Worm (Caenorhabditis elegans) whole organism, L4 larva: ENCODE measurements around the gene trpp-3.

ENCODE experiments used
- Y48G9A.11 ChIP-seq: fragments of 200-800 bp; sonication (Bioruptor generic); IDR thresholded peaks from 2 replicates; pipeline ENCODE4 v1.3.6; 2022; ENCODE audit warnings: missing genetic modification reagents, missing genetic modification characterization, missing compliant biosample characterization
- ceh-82 ChIP-seq: sonication (generic microtip); optimal IDR thresholded peaks from 2 replicates; lab custom pipeline; 2017; ENCODE audit warnings: missing biosample characterization, missing genetic modification characterization
- hmg-1.1 ChIP-seq: fragments of 200-800 bp; sonication (Bioruptor generic); IDR thresholded peaks from 2 replicates; pipeline ENCODE4 v1.3.6; 2022; ENCODE audit warnings: missing genetic modification reagents, missing genetic modification characterization, missing compliant biosample characterization
- mep-1 ChIP-seq: fragments of 150-350 bp; sonication (generic microtip); optimal IDR thresholded peaks from 3 replicates; lab custom pipeline; 2014; ENCODE audit warnings: missing biosample characterization, missing genetic modification characterization
- mes-2 ChIP-seq: sonication (generic microtip); optimal IDR thresholded peaks from 2 replicates; lab custom pipeline; 2016; ENCODE audit warnings: missing genotype, mild to moderate bottlenecking, missing genetic modification characterization, missing compliant biosample characterization; ENCODE audit not compliant: poor library complexity, severe bottlenecking
- nhr-76 ChIP-seq: fragments of 150-350 bp; optimal IDR thresholded peaks from 2 replicates; lab custom pipeline; 2014; ENCODE audit warnings: missing biosample characterization, missing genetic modification characterization
- nhr-77 ChIP-seq: fragments of 150-350 bp; optimal IDR thresholded peaks from 2 replicates; lab custom pipeline; 2014; ENCODE audit warnings: missing biosample characterization, missing genetic modification characterization
- snpc-4 ChIP-seq: fragments of 150-350 bp; optimal IDR thresholded peaks from 2 replicates; lab custom pipeline; 2014; ENCODE audit warnings: missing biosample characterization, missing genetic modification characterization
- tag-97 ChIP-seq: fragments of 200-800 bp; sonication (Bioruptor generic); IDR thresholded peaks from 2 replicates; pipeline ENCODE4 v1.3.6; 2022; ENCODE audit warnings: missing genetic modification characterization, missing compliant biosample characterization
- ztf-11 ChIP-seq: fragments of 150-350 bp; optimal IDR thresholded peaks from 2 replicates; lab custom pipeline; 2014; ENCODE audit warnings: missing biosample characterization, missing genetic modification characterization

- TF ChIP-seq ceh-82 (no peak), snpc-4 (no peak), nhr-77 (tag; lab: Kevin White, UChicago) (no peak), nhr-76 (tag; lab: Kevin White, UChicago) (no peak), mes-2 (no peak), hmg-1.1 (GFP tag; lab: Robert Waterston, UW) (no peak), ztf-11 (tag; lab: Kevin White, UChicago) (no peak), mep-1 (tag; lab: Kevin White, UChicago) (no peak), Y48G9A.11 (no peak), tag-97 (GFP tag; lab: Robert Waterston, UW) (no peak)
Measured at ce11 chrIII:9556300-9556699, 30.9 kb downstream of the trpp-3 start, which contains the start of gene ZK1098.11.
